Worm (Caenorhabditis elegans) whole organism, L4 larva: ENCODE results near the gene Y71H2AM.1.

Experiments used
- F37D6.2 ChIP-seq: sonication (generic microtip); optimal IDR thresholded peaks from 2 replicates; lab custom pipeline; 2016; ENCODE audit warnings: mild to moderate bottlenecking, missing genetic modification characterization, missing compliant biosample characterization
- F44E2.7 ChIP-seq: fragments of 200-800 bp; sonication (Bioruptor generic); IDR thresholded peaks from 2 replicates; pipeline ENCODE4 v2.1.2; 2022; ENCODE audit warnings: missing genetic modification characterization, missing compliant biosample characterization
- F49E8.2 ChIP-seq: sonication (generic microtip); optimal IDR thresholded peaks from 2 replicates; lab custom pipeline; 2016; ENCODE audit warnings: missing compliant biosample characterization, mild to moderate bottlenecking, missing genetic modification characterization, borderline replicate concordance
- R02D3.7 ChIP-seq: fragments of 150-350 bp; sonication (generic microtip); optimal IDR thresholded peaks from 3 replicates; lab custom pipeline; 2014; ENCODE audit warnings: missing biosample characterization, missing genetic modification characterization
- T26A8.4 ChIP-seq: fragments of 200-800 bp; sonication (Bioruptor generic); IDR thresholded peaks from 2 replicates; pipeline ENCODE4 v1.3.6; 2022; ENCODE audit warnings: missing genetic modification characterization, missing compliant biosample characterization
- Y105C5A.15 ChIP-seq: fragments of 200-800 bp; sonication (Bioruptor generic); IDR thresholded peaks from 2 replicates; pipeline ENCODE4 v1.3.6; 2022; ENCODE audit warnings: missing genetic modification characterization, missing compliant biosample characterization
- Y5F2A.4 ChIP-seq: fragments of 200-800 bp; sonication (Bioruptor generic); optimal IDR thresholded peaks from 2 replicates; lab custom pipeline; 2018; ENCODE audit warnings: mild to moderate bottlenecking, missing genetic modification characterization, missing compliant biosample characterization
- aha-1 ChIP-seq: fragments of 150-350 bp; peaks from one replicate; lab custom pipeline; 2014; ENCODE audit warnings: missing biosample characterization, missing genetic modification characterization
- arid-1 ChIP-seq: fragments of 200-800 bp; sonication (Bioruptor generic); conservative IDR thresholded peaks from 2 replicates; pipeline ENCODE4 v1.3.6; 2022; ENCODE audit warnings: missing genetic modification reagents, missing genetic modification characterization, missing compliant biosample characterization
- ceh-28 ChIP-seq: fragments of 150-350 bp; optimal IDR thresholded peaks from 2 replicates; lab custom pipeline; 2014; ENCODE audit warnings: missing biosample characterization, missing genetic modification reagents, missing genetic modification characterization
- ceh-62 ChIP-seq: sonication (generic microtip); optimal IDR thresholded peaks from 2 replicates; lab custom pipeline; 2017; ENCODE audit warnings: missing biosample characterization, missing genetic modification characterization
- egl-27 ChIP-seq: sonication (generic microtip); optimal IDR thresholded peaks from 3 replicates; lab custom pipeline; 2017; ENCODE audit warnings: missing biosample characterization, missing genetic modification reagents, missing genetic modification characterization
- hlh-11 ChIP-seq: fragments of 200-800 bp; sonication (Bioruptor generic); optimal IDR thresholded peaks from 2 replicates; lab custom pipeline; 2018; ENCODE audit warnings: mild to moderate bottlenecking, missing genetic modification characterization, missing compliant biosample characterization
- mdt-29 ChIP-seq: fragments of 200-800 bp; sonication (Bioruptor generic); IDR thresholded peaks from 2 replicates; pipeline ENCODE4 v1.3.6; 2022; ENCODE audit warnings: missing genetic modification reagents, missing genetic modification characterization, missing compliant biosample characterization
- nhr-111 ChIP-seq: fragments of 200-800 bp; sonication (Bioruptor generic); optimal IDR thresholded peaks from 2 replicates; lab custom pipeline; 2018; ENCODE audit warnings: mild to moderate bottlenecking, missing genetic modification characterization, missing compliant biosample characterization
- nhr-237 ChIP-seq: sonication (generic microtip); optimal IDR thresholded peaks from 2 replicates; lab custom pipeline; 2017; ENCODE audit warnings: missing biosample characterization, missing genetic modification characterization
- nhr-41 ChIP-seq: fragments of 200-800 bp; sonication (Bioruptor generic); IDR thresholded peaks from 2 replicates; pipeline ENCODE4 v1.3.6; 2022; ENCODE audit warnings: missing genetic modification reagents, missing genetic modification characterization, missing compliant biosample characterization
- nhr-48 ChIP-seq: sonication (generic microtip); optimal IDR thresholded peaks from 2 replicates; lab custom pipeline; 2016; ENCODE audit warnings: mild to moderate bottlenecking, missing genetic modification characterization, missing compliant biosample characterization
- spr-1 ChIP-seq: sonication (generic microtip); optimal IDR thresholded peaks from 2 replicates; lab custom pipeline; 2016; ENCODE audit warnings: mild to moderate bottlenecking, missing genetic modification characterization, missing compliant biosample characterization
- vab-7 ChIP-seq: fragments of 200-800 bp; sonication (Bioruptor generic); IDR thresholded peaks from 2 replicates; pipeline ENCODE4 v1.3.6; 2022; ENCODE audit warnings: missing genetic modification reagents, missing genetic modification characterization, missing compliant biosample characterization
- zag-1 ChIP-seq: fragments of 150-350 bp; optimal IDR thresholded peaks from 2 replicates; lab custom pipeline; 2014; ENCODE audit warnings: missing biosample characterization, missing genetic modification characterization
- zip-11 ChIP-seq: fragments of 200-800 bp; sonication (Bioruptor generic); IDR thresholded peaks from 2 replicates; pipeline ENCODE4 v1.3.6; 2022; ENCODE audit warnings: missing genetic modification characterization, missing compliant biosample characterization
- ztf-11 ChIP-seq: fragments of 150-350 bp; optimal IDR thresholded peaks from 2 replicates; lab custom pipeline; 2014; ENCODE audit warnings: missing biosample characterization, missing genetic modification characterization

Y71H2AM.1 gene

DNA sequence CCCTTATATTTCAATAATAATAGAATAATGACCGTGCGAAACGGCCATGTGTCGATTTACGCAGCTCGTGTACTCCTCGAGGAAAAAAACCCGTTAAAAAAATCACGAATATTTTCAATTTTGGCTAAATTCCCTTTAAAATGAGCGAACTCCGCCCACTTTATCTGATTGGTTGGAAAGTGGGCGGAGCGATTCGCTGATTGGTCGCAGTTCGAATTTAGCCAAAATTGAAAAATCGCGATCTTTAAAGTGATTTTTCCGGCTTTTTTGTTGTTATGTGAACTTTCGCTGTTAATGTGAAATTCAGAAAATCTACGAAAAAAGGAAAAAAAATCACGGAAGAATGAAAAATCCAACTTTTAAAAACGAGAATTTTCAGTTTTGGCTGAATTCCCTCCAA is 9.0 kb upstream of the Y71H2AM.1 start:
- TF ChIP-seq Y5F2A.4 (no peak), ceh-28 (tag; lab: Kevin White, UChicago) (no peak), aha-1 (peak; percentile 65)

DNA sequence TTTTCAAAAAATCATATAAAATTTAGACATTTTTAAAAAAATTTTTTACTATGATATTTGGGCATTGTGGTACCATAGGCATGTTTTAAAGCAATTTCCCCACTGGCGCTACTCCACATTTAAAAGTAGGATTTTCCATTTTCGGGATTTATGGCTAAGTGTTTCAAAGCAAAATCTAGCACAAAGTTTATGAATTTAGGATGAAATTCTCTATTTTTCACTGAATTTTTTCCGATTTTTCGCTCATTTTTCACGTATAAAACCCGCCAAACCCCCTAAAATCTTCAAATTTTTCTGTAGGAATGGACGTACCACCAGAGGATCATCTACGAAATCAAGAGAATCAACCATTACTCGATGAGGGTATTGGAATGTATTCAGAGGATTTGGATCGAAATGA is 7.9 kb upstream of the Y71H2AM.1 start, which contains the start of gene pipp-4P:
pipp-4P (plus strand) TSS at position 301 of the 400 bp plus-strand sequence.
- TF ChIP-seq T26A8.4 (GFP tag; lab: Robert Waterston, UW) (no peak), zip-11 (no peak)

- TF ChIP-seq Y105C5A.15 (GFP tag; lab: Robert Waterston, UW) (no peak), F37D6.2 (tag; lab: Kevin White, UChicago) (no peak), vab-7 (GFP tag; lab: Robert Waterston, UW) (no peak), mdt-29 (GFP tag; lab: Robert Waterston, UW) (no peak), ceh-62 (tag; lab: Kevin White, UChicago) (no peak), ztf-11 (tag; lab: Kevin White, UChicago) (no peak)
These were observed 5.6 kb downstream of the Y71H2AM.1 start, which contains the start of gene Y71H2AM.29 for ce11 chrIII:2832483-2832882. Gene Y71H2AM.29, plus strand, starts transcription at chrIII:2832783.

DNA sequence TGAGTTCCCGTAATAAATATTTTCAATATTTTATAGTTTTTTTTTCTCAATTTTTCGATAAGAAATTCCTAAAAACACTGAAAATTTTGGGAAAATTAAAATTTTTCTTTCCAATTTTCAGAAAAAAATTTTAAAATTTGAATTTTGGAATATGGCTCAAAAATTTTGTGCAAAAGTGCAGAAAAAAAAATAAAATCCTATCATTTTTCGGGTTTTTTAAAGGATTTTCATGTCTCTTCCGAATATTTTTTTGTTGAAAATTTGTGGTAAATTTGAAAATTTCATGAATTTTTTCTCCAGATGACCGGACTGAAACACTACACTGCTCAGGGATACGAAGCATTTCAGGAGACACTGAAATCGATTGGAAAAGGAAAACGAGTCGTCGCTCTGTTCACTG is 7.5 kb downstream of the Y71H2AM.1 start, which contains the start of gene txdc-17:
txdc-17 (plus strand) TSS at position 301 of the 400 bp plus-strand sequence.
- no peak for TF ChIP-seq zag-1

DNA sequence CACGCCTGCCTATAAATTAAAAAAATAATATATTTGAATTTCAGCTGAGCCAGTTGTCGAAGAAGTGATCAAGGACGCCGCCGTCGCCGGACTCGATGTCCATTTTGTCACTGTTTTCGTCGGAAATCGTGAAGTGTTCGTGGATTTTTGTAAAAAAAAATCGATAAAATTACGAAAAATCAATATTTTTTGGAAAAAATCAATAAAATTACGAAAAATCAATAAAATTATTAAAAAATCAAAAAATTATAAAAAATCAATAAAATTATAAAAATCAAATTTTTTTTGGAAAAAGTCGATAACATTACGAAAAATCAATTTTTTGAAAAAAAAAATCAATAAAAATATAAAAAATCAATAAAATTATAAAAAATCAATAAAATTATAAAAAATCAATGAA is 8.1 kb downstream of the Y71H2AM.1 start:
- no peak for TF ChIP-seq egl-27 (tag; lab: Kevin White, UChicago)
- no peak for TF ChIP-seq nhr-111 (GFP tag; lab: Kevin White, UChicago)
- peak; percentile 82 for TF ChIP-seq ceh-28 (tag; lab: Kevin White, UChicago)

ce11 chrIII:2836339-2836738 is 9.5 kb downstream of the Y71H2AM.1 start, which contains the start of gene josd-1:
Gene josd-1, plus strand, starts transcription at chrIII:2836639.
- TF ChIP-seq vab-7 (GFP tag; lab: Robert Waterston, UW): no peak
- TF ChIP-seq F49E8.2 (tag; lab: Kevin White, UChicago): no peak
- no peak for TF ChIP-seq hlh-11 (tag; lab: Kevin White, UChicago)
- no peak for TF ChIP-seq nhr-237
- TF ChIP-seq, all 104 proteins: peak for 0

DNA sequence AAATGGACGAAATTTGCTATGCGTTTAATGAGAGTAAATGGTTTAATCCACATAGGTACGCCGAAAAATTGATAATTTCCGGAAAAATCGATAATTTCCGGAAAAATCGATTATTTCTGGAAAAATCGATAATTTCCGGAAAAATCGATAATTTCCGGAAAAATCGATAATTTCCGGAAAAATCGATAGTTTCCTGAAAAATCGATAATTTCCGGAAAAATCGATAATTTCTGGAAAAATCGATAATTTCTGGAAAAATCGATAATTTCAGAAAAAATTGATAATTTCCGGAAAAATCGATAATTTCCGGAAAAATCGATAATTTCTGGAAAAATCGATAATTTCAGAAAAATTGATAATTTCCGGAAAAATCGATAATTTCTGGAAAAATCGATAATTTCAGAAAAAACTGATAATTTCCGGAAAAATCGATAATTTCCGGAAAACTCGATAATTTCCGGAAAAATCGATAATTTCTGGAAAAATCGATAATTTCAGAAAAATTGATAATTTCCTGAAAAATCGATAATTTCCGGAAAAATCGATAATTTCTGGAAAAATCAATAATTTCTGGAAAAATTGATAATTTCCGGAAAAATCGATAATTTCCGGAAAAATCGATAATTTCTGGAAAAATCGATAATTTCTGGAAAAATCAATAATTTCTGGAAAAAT is 10.0 kb downstream of the Y71H2AM.1 start:
- peak; percentile 39; the same call in 1 of the 2 replicates for TF ChIP-seq F44E2.7 (GFP tag; lab: Robert Waterston, UW)
- TF ChIP-seq ceh-28 (tag; lab: Kevin White, UChicago): peak; percentile 81

DNA sequence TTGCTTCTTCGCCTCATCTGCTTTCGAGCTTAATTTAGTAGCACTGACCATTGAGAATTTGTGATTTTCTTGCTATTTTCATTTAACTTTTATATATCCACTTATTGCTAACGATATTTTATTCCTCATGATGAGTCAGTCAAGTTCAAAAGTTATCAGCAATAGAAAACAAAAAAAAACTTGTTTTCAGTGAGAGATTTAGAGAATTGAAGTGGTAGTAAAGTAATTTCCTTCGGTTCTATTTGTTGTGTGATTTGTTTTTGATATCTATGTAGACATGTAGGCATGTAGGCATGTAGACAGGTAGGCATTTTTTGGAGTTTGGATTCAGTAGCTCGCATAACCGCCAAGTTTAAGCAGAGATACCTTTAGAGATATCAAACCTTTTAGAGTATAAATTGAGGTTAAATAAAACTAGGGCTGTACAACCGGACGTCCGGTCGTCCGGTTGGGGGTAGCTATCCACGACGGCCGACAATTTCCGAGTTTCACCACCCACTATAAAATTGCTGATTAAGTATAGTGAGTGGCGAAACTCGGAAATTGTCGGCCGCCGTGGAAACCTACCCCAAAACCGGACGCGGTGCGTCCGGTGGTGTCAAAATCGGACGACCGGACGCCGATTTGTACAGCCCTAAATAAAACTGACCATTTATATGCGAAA is 14.1 kb downstream of the Y71H2AM.1 start, which contains the start of gene Y71H2AR.2:
Y71H2AR.2 (minus strand) TSS at position 51 of the 664 bp plus-strand sequence.
- TF ChIP-seq nhr-48 (tag; lab: Kevin White, UChicago) (no peak), arid-1 (no peak), nhr-41 (GFP tag; lab: Robert Waterston, UW) (no peak), F37D6.2 (tag; lab: Kevin White, UChicago) (no peak), R02D3.7 (tag; lab: Kevin White, UChicago) (no peak), aha-1 (peak; percentile 91), spr-1 (tag; lab: Kevin White, UChicago) (no peak)
